Worm (Caenorhabditis elegans): Measurements from ENCODE around the gene fbxb-49.

fbxb-49 gene

DNA sequence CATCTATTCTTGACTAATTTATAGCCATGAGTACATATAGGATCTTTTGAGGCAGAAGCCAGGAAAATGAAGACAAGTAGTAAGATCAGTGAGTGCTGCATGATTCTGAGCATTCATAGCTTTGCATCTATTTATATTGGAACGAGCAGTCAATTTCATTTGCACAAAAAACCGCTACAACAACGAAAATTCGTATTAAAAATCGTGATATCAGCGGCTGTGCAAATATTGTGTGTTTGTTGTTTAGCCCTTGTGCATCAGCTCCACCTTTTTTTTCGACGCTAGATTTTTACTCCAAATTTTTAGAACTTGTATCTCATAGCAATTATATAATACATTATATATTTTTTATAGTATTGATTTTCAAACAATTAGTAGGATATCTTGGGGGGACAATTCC is 15.8 kb downstream of the fbxb-49 start, which contains the start of gene clec-21:
Gene clec-21, minus strand, starts transcription at position 101 of the 400 bp plus-strand sequence.
- no peak for TF ChIP-seq T22C8.4 (GFP tag; IDR thresholded peaks at IDR 0.05)
- TF ChIP-seq ztf-29 (GFP tag; IDR thresholded peaks at IDR 0.05) = no peak
- no peak for TF ChIP-seq med-1 (GFP tag; optimal IDR thresholded peaks at IDR 0.05; ENCODE audit: insufficient read depth)
- no peak for TF ChIP-seq tab-1 (GFP tag; IDR thresholded peaks at IDR 0.05)
- no peak for TF ChIP-seq ztf-23 (GFP tag; IDR thresholded peaks at IDR 0.05)
- no peak for TF ChIP-seq cog-1 (tag; optimal IDR thresholded peaks at IDR 0.05)
- TF ChIP-seq ref-1 (GFP tag; conservative IDR thresholded peaks at IDR 0.05) = no peak
- TF ChIP-seq flt-1 (GFP tag; IDR thresholded peaks at IDR 0.05) = no peak
- TF ChIP-seq klf-2 (GFP tag; conservative IDR thresholded peaks at IDR 0.05) = no peak

DNA sequence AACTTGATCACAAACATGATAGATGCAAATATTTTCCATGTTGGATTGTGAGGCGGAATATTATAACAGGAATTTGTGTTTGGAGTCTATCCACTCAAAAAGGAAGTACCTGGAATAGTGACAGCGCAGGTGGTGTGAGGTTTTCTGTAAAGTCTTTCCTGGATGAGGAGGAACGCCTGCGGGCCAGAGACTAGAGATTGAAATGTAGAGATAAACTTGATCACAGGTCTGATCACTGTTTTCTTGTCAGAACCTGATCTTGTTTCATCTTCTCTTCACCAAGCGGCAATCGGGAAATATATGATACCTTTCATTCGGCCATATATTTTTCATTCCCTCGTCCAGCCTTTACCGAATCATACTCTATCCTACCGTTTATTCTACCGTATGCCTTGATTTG is 18.0 kb downstream of the fbxb-49 start, which contains the start of gene T07H3.8:
Gene T07H3.8, plus strand, starts transcription at position 301 of the 400 bp plus-strand sequence.
- TF ChIP-seq tab-1 (GFP tag; IDR thresholded peaks at IDR 0.05) = no peak
- no peak for TF ChIP-seq cog-1 (tag; optimal IDR thresholded peaks at IDR 0.05)
- TF ChIP-seq ztf-23 (GFP tag; IDR thresholded peaks at IDR 0.05) = no peak
- no peak for TF ChIP-seq T22C8.4 (GFP tag; IDR thresholded peaks at IDR 0.05)
- no peak for TF ChIP-seq ref-1 (GFP tag; conservative IDR thresholded peaks at IDR 0.05)
- TF ChIP-seq flt-1 (GFP tag; IDR thresholded peaks at IDR 0.05) = no peak
- no peak for TF ChIP-seq med-1 (GFP tag; optimal IDR thresholded peaks at IDR 0.05; ENCODE audit: insufficient read depth)
- no peak for TF ChIP-seq klf-2 (GFP tag; conservative IDR thresholded peaks at IDR 0.05)
- no peak for TF ChIP-seq ztf-29 (GFP tag; IDR thresholded peaks at IDR 0.05)

DNA sequence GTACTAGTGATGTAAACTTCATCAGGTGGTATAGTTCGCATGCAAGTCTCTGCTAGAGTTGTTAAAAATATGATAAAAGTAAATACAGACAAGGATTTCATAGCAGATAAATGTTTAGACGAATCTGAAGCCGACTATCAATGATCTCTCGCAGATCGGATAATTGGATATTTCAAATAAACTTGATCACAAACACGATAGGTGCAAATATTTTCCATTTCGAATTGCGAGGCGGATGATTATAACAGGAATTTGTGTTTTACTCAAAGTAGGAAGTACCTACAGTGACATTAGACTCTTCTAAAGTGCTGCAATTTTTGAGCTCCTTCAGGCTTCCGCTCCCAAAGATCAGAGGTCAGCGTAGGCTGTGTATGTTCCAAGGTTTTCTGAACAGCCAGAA is 21.5 kb downstream of the fbxb-49 start, which contains the start of gene T07H3.7:
Gene T07H3.7, minus strand, starts transcription at position 101 of the 400 bp plus-strand sequence.
- TF ChIP-seq ztf-23 (GFP tag; IDR thresholded peaks at IDR 0.05) (no peak), med-1 (GFP tag; optimal IDR thresholded peaks at IDR 0.05; ENCODE audit: insufficient read depth) (no peak), ref-1 (GFP tag; conservative IDR thresholded peaks at IDR 0.05) (no peak), cog-1 (tag; optimal IDR thresholded peaks at IDR 0.05) (no peak), tab-1 (GFP tag; IDR thresholded peaks at IDR 0.05) (no peak), klf-2 (GFP tag; conservative IDR thresholded peaks at IDR 0.05) (no peak), T22C8.4 (GFP tag; IDR thresholded peaks at IDR 0.05) (no peak), flt-1 (GFP tag; IDR thresholded peaks at IDR 0.05) (no peak), ztf-29 (GFP tag; IDR thresholded peaks at IDR 0.05) (no peak)

DNA sequence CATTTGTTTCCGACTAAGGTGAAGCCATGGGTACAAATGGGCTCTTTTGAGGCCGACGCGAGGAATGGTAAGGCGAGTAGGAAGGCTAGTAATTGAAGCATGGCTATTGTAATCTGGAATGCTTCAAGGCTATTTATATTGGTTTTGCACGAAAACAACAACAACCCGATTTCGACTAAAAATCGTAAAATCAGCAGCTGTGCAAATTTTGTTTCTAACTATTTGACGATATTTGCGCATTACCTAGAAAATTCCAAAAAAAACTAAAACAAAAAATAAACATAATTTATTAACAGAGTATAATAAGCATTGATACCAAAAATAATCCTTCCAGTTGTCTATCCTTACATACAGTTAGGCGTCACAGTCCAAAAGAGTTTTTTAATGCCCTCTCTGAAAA is 26.8 kb downstream of the fbxb-49 start, which contains the start of gene clec-20:
Gene clec-20, minus strand, starts transcription at position 101 of the 400 bp plus-strand sequence.
- no peak for TF ChIP-seq klf-2 (GFP tag; conservative IDR thresholded peaks at IDR 0.05)
- TF ChIP-seq flt-1 (GFP tag; IDR thresholded peaks at IDR 0.05) = no peak
- no peak for TF ChIP-seq ref-1 (GFP tag; conservative IDR thresholded peaks at IDR 0.05)
- TF ChIP-seq cog-1 (tag; optimal IDR thresholded peaks at IDR 0.05) = no peak
- no peak for TF ChIP-seq tab-1 (GFP tag; IDR thresholded peaks at IDR 0.05)
- TF ChIP-seq ztf-29 (GFP tag; IDR thresholded peaks at IDR 0.05) = no peak
- TF ChIP-seq ztf-23 (GFP tag; IDR thresholded peaks at IDR 0.05) = no peak
- TF ChIP-seq med-1 (GFP tag; optimal IDR thresholded peaks at IDR 0.05; ENCODE audit: insufficient read depth) = no peak
- no peak for TF ChIP-seq T22C8.4 (GFP tag; IDR thresholded peaks at IDR 0.05)

DNA sequence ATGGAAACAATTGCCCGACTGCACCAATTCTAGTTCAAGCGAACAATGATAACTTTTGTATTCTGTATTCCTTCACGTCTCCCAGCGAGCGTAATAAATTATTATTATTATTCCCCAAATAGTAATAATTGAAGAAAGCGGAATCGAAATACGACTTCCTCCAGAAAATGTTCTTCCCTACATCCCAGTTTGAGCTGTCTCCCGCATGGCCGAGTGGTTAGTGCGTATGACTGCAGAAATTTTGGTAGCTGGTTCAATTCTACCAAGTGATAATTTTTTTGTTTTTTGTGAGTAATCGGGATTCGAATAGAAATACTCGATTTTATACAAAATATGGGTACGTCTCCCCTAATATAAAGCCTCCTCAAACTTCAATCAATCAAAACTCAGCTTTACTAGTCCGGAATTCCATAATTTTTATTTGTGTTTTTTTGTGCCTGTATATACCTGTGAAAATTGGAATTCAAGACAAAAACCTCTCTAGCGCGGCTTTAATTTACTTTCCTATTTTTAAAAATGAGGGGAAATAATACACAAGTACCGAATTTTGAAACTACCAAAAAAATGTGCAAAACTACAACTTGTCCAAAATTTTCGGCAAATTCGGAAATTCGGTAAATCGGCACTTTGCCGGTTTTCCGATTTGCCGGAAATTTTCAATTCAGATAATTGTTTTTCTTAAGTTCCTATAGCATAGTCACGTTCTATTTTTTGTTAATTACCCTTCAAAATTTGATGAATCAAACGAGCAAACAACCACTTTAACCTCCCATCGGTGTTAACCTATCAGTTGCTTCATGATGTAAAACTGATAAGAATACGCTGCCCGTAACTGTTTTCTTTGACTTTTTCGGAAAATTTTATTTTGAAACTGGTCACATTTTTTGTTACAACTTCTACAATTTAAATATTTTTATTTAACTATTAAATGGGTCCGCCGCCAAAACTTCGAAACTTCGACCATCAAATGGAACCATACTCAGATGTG is 29.1 kb downstream of the fbxb-49 start, which contains the start of gene bath-46:
Gene bath-46, plus strand, starts transcription at position 806 of the 988 bp plus-strand sequence.
- TF ChIP-seq cog-1 (tag; optimal IDR thresholded peaks at IDR 0.05) (no peak), flt-1 (GFP tag; IDR thresholded peaks at IDR 0.05) (no peak), ref-1 (GFP tag; conservative IDR thresholded peaks at IDR 0.05) (no peak), med-1 (GFP tag; optimal IDR thresholded peaks at IDR 0.05; ENCODE audit: insufficient read depth) (no peak), klf-2 (GFP tag; conservative IDR thresholded peaks at IDR 0.05) (no peak), T22C8.4 (GFP tag; IDR thresholded peaks at IDR 0.05) (no peak), tab-1 (GFP tag; IDR thresholded peaks at IDR 0.05) (no peak), ztf-23 (GFP tag; IDR thresholded peaks at IDR 0.05) (no peak), ztf-29 (GFP tag; IDR thresholded peaks at IDR 0.05) (no peak)

DNA sequence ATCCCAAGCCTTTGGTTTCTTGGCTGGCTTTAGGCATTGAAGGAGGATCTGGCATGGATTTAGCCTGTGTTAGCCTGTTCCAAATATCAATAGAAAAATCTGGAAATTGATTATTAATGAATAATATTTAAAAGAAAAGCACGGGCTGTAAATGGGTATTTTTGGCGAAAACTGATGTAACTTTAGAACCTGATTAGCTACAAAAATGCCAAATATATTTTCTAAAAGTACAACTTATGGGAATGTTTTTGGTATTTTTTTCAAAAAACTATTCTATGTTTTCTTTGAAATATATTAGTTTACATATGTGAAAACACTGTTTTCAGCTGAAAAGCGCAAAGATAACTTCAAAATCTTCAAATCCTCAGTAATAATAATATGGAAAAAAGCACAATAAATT is 32.3 kb downstream of the fbxb-49 start, which contains the start of gene bath-26:
Gene bath-26, minus strand, starts transcription at position 101 of the 400 bp plus-strand sequence.
- TF ChIP-seq tab-1 (GFP tag; IDR thresholded peaks at IDR 0.05) (no peak), med-1 (GFP tag; optimal IDR thresholded peaks at IDR 0.05; ENCODE audit: insufficient read depth) (no peak), ref-1 (GFP tag; conservative IDR thresholded peaks at IDR 0.05) (no peak), T22C8.4 (GFP tag; IDR thresholded peaks at IDR 0.05) (no peak), cog-1 (tag; optimal IDR thresholded peaks at IDR 0.05) (no peak), klf-2 (GFP tag; conservative IDR thresholded peaks at IDR 0.05) (no peak), ztf-29 (GFP tag; IDR thresholded peaks at IDR 0.05) (no peak), ztf-23 (GFP tag; IDR thresholded peaks at IDR 0.05) (no peak), flt-1 (GFP tag; IDR thresholded peaks at IDR 0.05) (no peak)

DNA sequence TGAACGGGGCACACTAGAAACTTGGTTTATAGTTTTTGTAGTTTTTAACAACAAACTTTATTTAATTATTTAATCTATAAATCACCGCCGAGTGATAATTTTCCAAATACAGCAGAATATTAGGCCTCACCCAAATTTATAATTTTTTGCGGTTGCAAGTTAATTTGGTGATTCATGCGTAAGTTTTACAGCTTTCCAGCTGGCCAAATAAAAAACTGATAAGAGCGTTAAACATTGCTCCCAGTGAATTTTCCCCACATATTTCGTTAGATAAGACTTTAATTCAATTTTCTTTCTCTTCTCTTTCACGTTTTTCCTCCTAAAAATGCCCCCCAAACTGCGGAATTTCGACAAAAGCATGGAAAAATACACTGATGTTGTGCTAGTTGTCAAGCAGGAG is 33.2 kb downstream of the fbxb-49 start, which contains the start of gene bath-47:
Gene bath-47, plus strand, starts transcription at position 305 of the 400 bp plus-strand sequence.
- TF ChIP-seq med-1 (GFP tag; optimal IDR thresholded peaks at IDR 0.05; ENCODE audit: insufficient read depth) = no peak
- TF ChIP-seq tab-1 (GFP tag; IDR thresholded peaks at IDR 0.05) = no peak
- no peak for TF ChIP-seq klf-2 (GFP tag; conservative IDR thresholded peaks at IDR 0.05)
- no peak for TF ChIP-seq cog-1 (tag; optimal IDR thresholded peaks at IDR 0.05)
- TF ChIP-seq ztf-29 (GFP tag; IDR thresholded peaks at IDR 0.05) = no peak
- TF ChIP-seq ztf-23 (GFP tag; IDR thresholded peaks at IDR 0.05) = no peak
- no peak for TF ChIP-seq T22C8.4 (GFP tag; IDR thresholded peaks at IDR 0.05)
- no peak for TF ChIP-seq ref-1 (GFP tag; conservative IDR thresholded peaks at IDR 0.05)
- TF ChIP-seq flt-1 (GFP tag; IDR thresholded peaks at IDR 0.05) = no peak

DNA sequence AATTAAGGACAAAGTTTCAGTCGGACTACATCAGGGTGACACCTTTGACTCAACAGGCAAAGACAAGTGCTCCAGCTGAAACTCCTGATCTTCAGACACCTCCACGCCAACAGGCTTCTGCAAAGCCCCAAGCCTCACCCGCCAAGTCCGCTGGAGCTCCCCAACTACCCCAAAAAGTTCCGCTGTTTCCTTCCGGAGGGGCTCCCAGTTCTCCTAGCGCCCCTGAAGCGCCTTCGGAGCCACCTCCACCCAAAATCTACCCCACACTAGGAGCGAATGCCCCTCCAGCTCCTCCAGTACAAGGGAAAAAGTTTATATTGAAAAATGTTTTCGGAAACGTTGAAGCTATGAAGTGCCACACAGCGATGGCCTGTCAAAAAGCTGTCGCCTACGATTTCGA is 34.7 kb downstream of the fbxb-49 start:
- TF ChIP-seq ztf-29 (GFP tag; IDR thresholded peaks at IDR 0.05) = no peak
- TF ChIP-seq ztf-23 (GFP tag; IDR thresholded peaks at IDR 0.05) = no peak
- no peak for TF ChIP-seq flt-1 (GFP tag; IDR thresholded peaks at IDR 0.05)
- TF ChIP-seq T22C8.4 (GFP tag; IDR thresholded peaks at IDR 0.05) = no peak
- TF ChIP-seq cog-1 (tag; optimal IDR thresholded peaks at IDR 0.05) = no peak
- TF ChIP-seq ref-1 (GFP tag; conservative IDR thresholded peaks at IDR 0.05) = no peak
- no peak for TF ChIP-seq med-1 (GFP tag; optimal IDR thresholded peaks at IDR 0.05; ENCODE audit: insufficient read depth)
- TF ChIP-seq klf-2 (GFP tag; conservative IDR thresholded peaks at IDR 0.05) = no peak
- TF ChIP-seq tab-1 (GFP tag; IDR thresholded peaks at IDR 0.05) = no peak

Data from whole organism, midembryonic.